Fruit fly (Drosophila melanogaster) whole organism, wandering third instar larva: ENCODE data around the gene PK2-R1.

ENCODE experiments used
- Abd-B ChIP-seq: fragments of >200 bp; optimal IDR thresholded peaks from 2 replicates; lab custom pipeline; 2017; ENCODE audit warnings: missing biosample characterization, missing genetic modification characterization
- CrebA ChIP-seq: fragments of 200-800 bp; sonication (Bioruptor generic); optimal IDR thresholded peaks from 2 replicates; lab custom pipeline; 2016; ENCODE audit warnings: missing biosample characterization, mild to moderate bottlenecking, missing genetic modification characterization, borderline replicate concordance
- HLH106 ChIP-seq: fragments of 200-800 bp; optimal IDR thresholded peaks from 3 replicates; lab custom pipeline; 2019; ENCODE audit warnings: missing biosample characterization, mild to moderate bottlenecking, missing genetic modification characterization, moderate library complexity
- ey ChIP-seq: fragments of 200-800 bp; sonication (Bioruptor generic); optimal IDR thresholded peaks from 2 replicates; lab custom pipeline; 2016; ENCODE audit warnings: missing biosample characterization, missing genetic modification characterization
- rgr ChIP-seq: fragments of 200-800 bp; sonication (Bioruptor generic); optimal IDR thresholded peaks from 3 replicates; lab custom pipeline; 2016; ENCODE audit warnings: missing biosample characterization, mild to moderate bottlenecking, missing genetic modification characterization
- usp ChIP-seq: fragments of >200 bp; optimal IDR thresholded peaks from 2 replicates; lab custom pipeline; 2017; ENCODE audit warnings: missing biosample characterization, missing genetic modification characterization
- woc ChIP-seq: sonication (Bioruptor generic); optimal IDR thresholded peaks from 2 replicates; lab custom pipeline; 2016; ENCODE audit warnings: missing biosample characterization, mild to moderate bottlenecking, missing genetic modification characterization

DNA sequence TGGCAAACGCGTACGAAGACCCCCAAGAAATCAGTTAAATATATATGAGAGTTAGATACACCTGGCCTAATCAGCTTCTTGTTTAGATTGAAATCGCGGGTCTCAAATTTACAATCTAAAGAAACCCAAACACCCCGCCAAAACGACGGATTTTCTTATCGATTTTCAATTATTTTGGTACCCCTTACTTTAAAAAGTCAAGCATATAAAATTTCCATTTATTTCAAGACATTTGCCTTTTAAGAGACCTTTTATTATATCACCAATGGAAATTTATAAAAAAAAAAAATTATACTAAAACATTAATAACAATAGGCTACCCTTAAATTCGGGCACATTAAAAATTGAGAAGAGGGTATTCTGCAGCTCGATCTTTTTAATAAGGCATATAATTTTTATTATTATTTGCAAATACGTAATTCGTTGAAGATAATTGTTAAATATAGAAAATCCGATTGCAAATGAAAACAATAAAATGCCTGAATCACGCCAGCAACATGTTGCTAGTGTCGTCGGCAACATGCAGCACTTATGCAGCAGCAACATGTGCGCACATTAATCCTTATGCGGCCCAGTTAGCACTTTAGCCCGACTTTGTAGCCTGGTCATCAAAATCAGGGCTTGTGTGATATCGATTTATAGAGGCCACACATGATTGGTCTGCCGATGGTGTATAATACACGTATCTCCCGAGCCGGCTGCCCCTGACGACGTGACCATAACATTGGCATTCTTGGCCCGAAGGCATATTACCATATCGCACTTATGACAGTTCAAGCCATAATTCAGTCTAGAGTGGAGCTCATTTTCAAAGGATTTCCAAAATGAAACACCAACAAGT lies 33.9 kb downstream of the PK2-R1 start, which contains the start of the genes Lip3 and CG34309:
- TF ChIP-seq Abd-B (GFP tag; lab: Kevin White, UChicago): no peak
- TF ChIP-seq CrebA (GFP tag; lab: Kevin White, UChicago): peak; percentile 0
- TF ChIP-seq rgr: peak; percentile 82
- no peak for TF ChIP-seq usp
- TF ChIP-seq HLH106 (tag; lab: Kevin White, UChicago): peak; percentile 69
- TF ChIP-seq woc (GFP tag; lab: Kevin White, UChicago): no peak
- TF ChIP-seq ey: peak; percentile 73
